Worm (Caenorhabditis elegans) whole organism, L2 larva: ENCODE data around the gene F29B9.12.
"Not testable (repeated sequence)": the region's sequence is repeated elsewhere in the genome, so short reads cannot be mapped to it uniquely, and the experiment has no call there.

ENCODE experiments used
- C34F6.9 ChIP-seq: fragments of 150-350 bp; optimal IDR thresholded peaks from 2 replicates; lab custom pipeline; 2014; ENCODE audit warnings: missing biosample characterization, missing genetic modification characterization
- F13H6.1 ChIP-seq: sonication (generic microtip); optimal IDR thresholded peaks from 2 replicates; lab custom pipeline; 2016; ENCODE audit warnings: missing genetic modification characterization, missing compliant biosample characterization
- elt-1 ChIP-seq: fragments of 150-350 bp; optimal IDR thresholded peaks from 2 replicates; lab custom pipeline; 2014; ENCODE audit warnings: missing biosample characterization, missing genetic modification characterization
- fos-1 ChIP-seq: fragments of 150-350 bp; optimal IDR thresholded peaks from 2 replicates; lab custom pipeline; 2014; ENCODE audit warnings: missing biosample characterization, missing genetic modification characterization
- gmeb-1 ChIP-seq: fragments of 150-350 bp; optimal IDR thresholded peaks from 2 replicates; lab custom pipeline; 2014; ENCODE audit warnings: missing biosample characterization, missing genetic modification characterization
- lsy-2 ChIP-seq, 2 experiments: fragments of 150-350 bp in 1 of 2; sonication (generic microtip) in 1 of 2; optimal IDR thresholded peaks; 2 replicates each; lab custom pipeline; 2014 to 2017; ENCODE audit warnings: missing biosample characterization in 2 of 2, missing genetic modification characterization in 2 of 2
- nhr-11 ChIP-seq: fragments of 150-350 bp; optimal IDR thresholded peaks from 2 replicates; lab custom pipeline; 2014; ENCODE audit warnings: missing biosample characterization, missing genetic modification characterization
- nhr-21 ChIP-seq: fragments of 150-350 bp; optimal IDR thresholded peaks from 2 replicates; lab custom pipeline; 2014; ENCODE audit warnings: missing biosample characterization, missing genetic modification characterization
- sma-3 ChIP-seq: sonication (generic microtip); optimal IDR thresholded peaks from 2 replicates; lab custom pipeline; 2016; ENCODE audit warnings: missing genetic modification reagents, missing genetic modification characterization, missing compliant biosample characterization
- sma-9 ChIP-seq, 2 experiments: fragments of 150-350 bp in 1 of 2; sonication (generic microtip) in 1 of 2; optimal IDR thresholded peaks; 2 replicates each; lab custom pipeline; 2014 to 2016; ENCODE audit warnings: missing genetic modification characterization in 2 of 2, mild to moderate bottlenecking in 1 of 2, missing biosample characterization in 1 of 2, missing compliant biosample characterization in 1 of 2, missing genetic modification reagents in 1 of 2, moderate library complexity in 1 of 2
- unc-55 ChIP-seq: fragments of 150-350 bp; sonication (generic microtip); optimal IDR thresholded peaks from 3 replicates; lab custom pipeline; 2014; ENCODE audit warnings: missing biosample characterization, missing genetic modification reagents, missing genetic modification characterization
- zag-1 ChIP-seq: fragments of 150-350 bp; optimal IDR thresholded peaks from 2 replicates; lab custom pipeline; 2014; ENCODE audit warnings: missing biosample characterization, missing genetic modification characterization

F29B9.12 gene

ce11 chrIV:4712376-4712775 lies 43.0 kb downstream of the F29B9.12 start, which contains the start of gene yars-2:
Gene yars-2, minus strand, starts transcription at chrIV:4712624.
- TF ChIP-seq elt-1 (tag; lab: Kevin White, UChicago) (no peak), lsy-2 (tag; optimal IDR thresholded peaks at IDR 0.05; lab: Kevin White, UChicago) (peak in 1 of 2 experiments; percentile 32), sma-9 (GFP tag; optimal IDR thresholded peaks at IDR 0.05; lab: Kevin White, UChicago) (no peak), sma-9 (tag; optimal IDR thresholded peaks at IDR 0.05; lab: Kevin White, UChicago) (no peak), nhr-11 (tag; lab: Kevin White, UChicago) (no peak), sma-3 (peak; percentile 29), nhr-21 (tag; lab: Kevin White, UChicago) (no peak), unc-55 (peak; percentile 5), C34F6.9 (tag; lab: Kevin White, UChicago) (peak; percentile 0)

DNA sequence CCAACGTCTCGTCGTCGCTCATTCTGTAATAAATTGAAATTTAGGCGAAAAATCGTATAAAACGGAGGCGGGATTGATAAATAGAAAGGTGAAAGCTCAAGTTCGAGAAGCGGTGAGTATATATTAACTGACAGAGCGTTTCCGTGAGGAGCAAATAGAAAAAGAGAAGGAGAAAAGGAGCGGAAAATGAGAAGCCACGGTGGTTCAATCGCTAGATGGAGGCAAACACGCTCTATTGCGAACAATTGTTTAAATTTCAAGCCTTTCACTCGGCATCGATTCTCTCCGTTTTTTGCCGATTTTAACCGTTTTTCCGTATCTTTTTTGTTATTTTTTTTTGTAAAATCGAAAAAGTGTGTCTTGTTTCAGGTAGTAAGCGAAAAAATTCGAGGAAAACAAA lies 46.4 kb downstream of the F29B9.12 start, which contains the start of gene miro-1:
Gene miro-1 (minus strand): TSS at position 23 of the 400 bp plus-strand sequence.
- TF ChIP-seq nhr-11, zag-1, fos-1 (tag; lab: Kevin White, UChicago): not testable (repeated sequence)

DNA sequence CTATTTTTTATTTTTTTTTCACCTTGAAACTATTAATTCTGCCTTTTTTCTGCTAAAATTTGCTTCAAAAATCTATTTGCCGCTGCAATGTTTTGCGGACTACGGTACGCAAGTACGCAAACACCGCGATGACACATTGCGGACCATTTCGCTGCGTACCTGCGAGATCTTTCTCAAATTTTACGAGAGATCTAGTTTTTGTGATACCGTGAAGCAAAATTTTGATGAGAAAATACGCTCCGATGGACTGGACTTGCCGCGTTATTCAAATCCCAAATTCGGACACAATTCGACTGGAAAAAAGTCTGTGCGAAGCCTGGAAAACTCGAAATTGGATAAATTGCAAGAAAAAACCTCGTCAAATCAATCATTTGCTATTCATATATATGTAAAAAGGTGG lies 51.2 kb downstream of the F29B9.12 start:
- TF ChIP-seq sma-3 (peak; percentile 22), lsy-2 (tag; optimal IDR thresholded peaks at IDR 0.05; lab: Kevin White, UChicago) (peak; percentile 77 to 85), F13H6.1 (tag; lab: Kevin White, UChicago) (peak; percentile 14), gmeb-1 (tag; lab: Kevin White, UChicago) (peak; percentile 17), unc-55 (peak; percentile 2), C34F6.9 (tag; lab: Kevin White, UChicago) (peak; percentile 8)
